Fruit fly (Drosophila melanogaster) whole organism, embryonic: ENCODE data around the gene CG6847.

Experiments used
- Asciz ChIP-seq: fragments of 200-800 bp; sonication (Bioruptor generic); optimal IDR thresholded peaks from 2 replicates; lab custom pipeline; 2017; ENCODE audit warnings: missing biosample characterization, mild to moderate bottlenecking, missing genetic modification characterization, missing genetic modification reagents
- Atf3 ChIP-seq: fragments of 200-800 bp; sonication (Bioruptor generic); optimal IDR thresholded peaks from 3 replicates; lab custom pipeline; 2016; ENCODE audit warnings: missing biosample characterization, missing genetic modification characterization
- Bgb ChIP-seq: fragments of 200-800 bp; sonication (Bioruptor generic); IDR thresholded peaks from 2 replicates; pipeline ENCODE4 v1.3.6; 2022; ENCODE audit warnings: missing biosample characterization, missing genetic modification characterization; ENCODE audit not compliant: partially characterized antibody
- Blimp-1 ChIP-seq: fragments of 200-800 bp; sonication (Bioruptor generic); optimal IDR thresholded peaks from 3 replicates; lab custom pipeline; 2018; ENCODE audit warnings: missing biosample characterization, missing genetic modification characterization, mild to moderate bottlenecking, moderate library complexity, missing genetic modification reagents
- CG11504 ChIP-seq: fragments of 200-800 bp; sonication (Bioruptor generic); optimal IDR thresholded peaks from 3 replicates; lab custom pipeline; 2019; ENCODE audit warnings: missing biosample characterization, mild to moderate bottlenecking, missing genetic modification characterization, moderate library complexity
- CG12071 ChIP-seq: fragments of 200-800 bp; sonication (Bioruptor generic); optimal IDR thresholded peaks from 3 replicates; lab custom pipeline; 2018; ENCODE audit warnings: missing biosample characterization, mild to moderate bottlenecking, missing genetic modification characterization
- CG12769 ChIP-seq: fragments of 200-800 bp; sonication (Bioruptor generic); optimal IDR thresholded peaks from 2 replicates; lab custom pipeline; 2019; ENCODE audit warnings: missing biosample characterization, mild to moderate bottlenecking, missing genetic modification characterization, moderate library complexity
- CG14441 ChIP-seq: fragments of 200-800 bp; sonication (Bioruptor generic); IDR thresholded peaks from 2 replicates; pipeline ENCODE4 v1.3.6; 2022; ENCODE audit warnings: missing biosample characterization, missing genetic modification characterization
- CG15269 ChIP-seq: fragments of 200-800 bp; sonication (Bioruptor generic); optimal IDR thresholded peaks from 2 replicates; lab custom pipeline; 2018; ENCODE audit warnings: missing biosample characterization, mild to moderate bottlenecking, missing genetic modification characterization, moderate library complexity
- CG15601 ChIP-seq: fragments of 200-800 bp; sonication (Bioruptor generic); optimal IDR thresholded peaks from 3 replicates; lab custom pipeline; 2019; ENCODE audit warnings: missing biosample characterization, mild to moderate bottlenecking, missing genetic modification characterization, moderate library complexity
- CG16813 ChIP-seq: fragments of 200-800 bp; sonication (Bioruptor generic); IDR thresholded peaks from 3 replicates; pipeline ENCODE4 v1.3.6; 2022; ENCODE audit warnings: missing biosample characterization, missing genetic modification characterization; ENCODE audit not compliant: partially characterized antibody
- CG2116 ChIP-seq: fragments of 200-800 bp; sonication (Bioruptor generic); optimal IDR thresholded peaks from 3 replicates; lab custom pipeline; 2018; ENCODE audit warnings: missing biosample characterization, mild to moderate bottlenecking, missing genetic modification characterization
- CG2129 ChIP-seq: fragments of 200-800 bp; sonication (Bioruptor generic); IDR thresholded peaks from 2 replicates; pipeline ENCODE4 v1.3.6; 2022; ENCODE audit warnings: missing biosample characterization, missing genetic modification characterization; ENCODE audit not compliant: partially characterized antibody
- CG31441 ChIP-seq: fragments of 200-800 bp; sonication (Bioruptor generic); IDR thresholded peaks from 2 replicates; pipeline ENCODE4 v1.3.6; 2022; ENCODE audit warnings: missing biosample characterization, missing genetic modification characterization
- CG3726 ChIP-seq: fragments of 200-800 bp; sonication (Bioruptor generic); IDR thresholded peaks from 3 replicates; pipeline ENCODE4, ENCODE4 v1.3.6; 2022; ENCODE audit warnings: missing biosample characterization, missing genetic modification characterization
- CG42726 ChIP-seq: fragments of 200-800 bp; sonication (Bioruptor generic); IDR thresholded peaks from 2 replicates; pipeline ENCODE4 v1.3.6; 2022; ENCODE audit warnings: missing biosample characterization, missing genetic modification characterization; ENCODE audit not compliant: partially characterized antibody
- CG43689 ChIP-seq: fragments of 200-800 bp; sonication (Bioruptor generic); IDR thresholded peaks from 2 replicates; pipeline ENCODE4 v1.3.6; 2022; ENCODE audit warnings: missing biosample characterization, missing genetic modification characterization
- CG5180 ChIP-seq: fragments of 200-800 bp; sonication (Bioruptor generic); optimal IDR thresholded peaks from 3 replicates; lab custom pipeline; 2017; ENCODE audit warnings: missing biosample characterization, missing genetic modification characterization, mild to moderate bottlenecking, moderate library complexity, missing genetic modification reagents
- CG6791 ChIP-seq: fragments of 200-800 bp; sonication (Bioruptor generic); IDR thresholded peaks from 3 replicates; pipeline ENCODE4 v1.3.6; 2022; ENCODE audit warnings: missing biosample characterization, missing genetic modification characterization; ENCODE audit not compliant: partially characterized antibody
- CG7556 ChIP-seq: fragments of 200-800 bp; sonication (Bioruptor generic); optimal IDR thresholded peaks from 2 replicates; lab custom pipeline; 2017; ENCODE audit warnings: missing biosample characterization, mild to moderate bottlenecking, missing genetic modification characterization
- CG7786 ChIP-seq: fragments of 200-800 bp; sonication (Bioruptor generic); optimal IDR thresholded peaks from 2 replicates; lab custom pipeline; 2016; ENCODE audit warnings: missing biosample characterization, missing genetic modification characterization
- CG9932 ChIP-seq: fragments of 200-800 bp; sonication (Bioruptor generic); IDR thresholded peaks from 2 replicates; pipeline ENCODE4 v1.3.6; 2022; ENCODE audit warnings: missing biosample characterization, missing genetic modification characterization
- CoRest ChIP-seq: fragments of 200-800 bp; sonication (Bioruptor generic); optimal IDR thresholded peaks from 3 replicates; lab custom pipeline; 2018; ENCODE audit warnings: missing biosample characterization, mild to moderate bottlenecking, missing genetic modification characterization, moderate library complexity
- Drgx ChIP-seq: fragments of 200-800 bp; sonication (Bioruptor generic); IDR thresholded peaks from 2 replicates; pipeline ENCODE4 v1.3.6; 2022; ENCODE audit warnings: missing biosample characterization, missing genetic modification characterization
- Ets65A ChIP-seq: fragments of 200-800 bp; sonication (Bioruptor generic); peaks from one replicate; lab custom pipeline; 2016; ENCODE audit warnings: missing biosample characterization, missing genetic modification characterization
- H2.0 ChIP-seq: fragments of 200-800 bp; sonication (Bioruptor generic); IDR thresholded peaks from 2 replicates; pipeline ENCODE4 v1.3.6; 2022; ENCODE audit warnings: missing biosample characterization, missing genetic modification characterization
- Lim3 ChIP-seq: fragments of 200-800 bp; sonication (Bioruptor generic); IDR thresholded peaks from 2 replicates; pipeline ENCODE4 v1.3.6; 2022; ENCODE audit warnings: missing biosample characterization, missing genetic modification characterization
- MTF-1 ChIP-seq: fragments of 200-800 bp; sonication (Bioruptor generic); optimal IDR thresholded peaks from 2 replicates; lab custom pipeline; 2018; ENCODE audit warnings: missing biosample characterization, mild to moderate bottlenecking, missing genetic modification characterization, borderline replicate concordance
- Med ChIP-seq: fragments of 200-800 bp; sonication (Bioruptor generic); peaks from one replicate; lab custom pipeline; 2016; ENCODE audit warnings: missing biosample characterization, missing genetic modification characterization, mild to moderate bottlenecking, inconsistent platforms, moderate library complexity
- Xbp1 ChIP-seq: fragments of 200-800 bp; sonication (Bioruptor generic); optimal IDR thresholded peaks from 3 replicates; lab custom pipeline; 2016; ENCODE audit warnings: missing biosample characterization, mild to moderate bottlenecking, missing genetic modification characterization
- ab ChIP-seq: fragments of 200-800 bp; sonication (Bioruptor generic); optimal IDR thresholded peaks from 2 replicates; lab custom pipeline; 2016; ENCODE audit warnings: missing biosample characterization, missing genetic modification characterization
- chinmo ChIP-seq: fragments of 200-800 bp; sonication (Bioruptor generic); IDR thresholded peaks from 4 replicates; pipeline ENCODE4 v1.3.6; 2022; ENCODE audit warnings: missing biosample characterization, missing genetic modification characterization; ENCODE audit not compliant: partially characterized antibody
- danr ChIP-seq: fragments of 200-800 bp; sonication (Bioruptor generic); IDR thresholded peaks from 2 replicates; pipeline ENCODE4 v1.3.6; 2022; ENCODE audit warnings: missing biosample characterization, missing genetic modification characterization
- esg ChIP-seq: fragments of 200-800 bp; sonication (Bioruptor generic); conservative IDR thresholded peaks from 2 replicates; pipeline ENCODE4 v1.3.6; 2022; ENCODE audit warnings: missing biosample characterization, missing genetic modification characterization
- eve ChIP-seq, 2 experiments: fragments of >200 bp; optimal IDR thresholded peaks; 2 replicates each; lab custom pipeline; 2017; ENCODE audit warnings: missing biosample characterization in 2 of 2, missing genetic modification characterization in 2 of 2
- gcm ChIP-seq: fragments of 200-800 bp; sonication (Bioruptor generic); optimal IDR thresholded peaks from 2 replicates; lab custom pipeline; 2019; ENCODE audit warnings: missing biosample characterization, mild to moderate bottlenecking, missing genetic modification characterization, moderate library complexity
- gem ChIP-seq: fragments of 200-800 bp; sonication (Bioruptor generic); optimal IDR thresholded peaks from 2 replicates; lab custom pipeline; 2019; ENCODE audit warnings: missing biosample characterization, mild to moderate bottlenecking, missing genetic modification characterization, moderate library complexity
- grn ChIP-seq: fragments of 200-800 bp; sonication (Bioruptor generic); optimal IDR thresholded peaks from 3 replicates; lab custom pipeline; 2017; ENCODE audit warnings: missing biosample characterization, missing genetic modification characterization
- gsb-n ChIP-seq: fragments of 200-800 bp; sonication (Bioruptor generic); optimal IDR thresholded peaks from 3 replicates; lab custom pipeline; 2018; ENCODE audit warnings: missing biosample characterization, mild to moderate bottlenecking, missing genetic modification characterization
- kni ChIP-seq: fragments of 200-800 bp; sonication (Bioruptor generic); optimal IDR thresholded peaks from 3 replicates; lab custom pipeline; 2017; ENCODE audit warnings: mild to moderate bottlenecking, missing biosample characterization, missing genetic modification reagents, missing genetic modification characterization
- prd ChIP-seq, 3 experiments: fragments of >200 bp in 2 of 3; fragments of 200-800 bp in 1 of 3; sonication (Bioruptor generic) in 1 of 3; optimal IDR thresholded peaks in 2 of 3; IDR thresholded peaks in 1 of 3; 2 replicates in 2 of 3; 3 replicates in 1 of 3; pipeline versions ENCODE4 v1.3.6 to Lab custom; 2017 to 2022; ENCODE audit warnings: missing biosample characterization in 1 of 3, missing genetic modification characterization in 1 of 3
- sens ChIP-seq: fragments of 200-800 bp; sonication (Bioruptor generic); peaks from one replicate; lab custom pipeline; 2016; ENCODE audit warnings: missing biosample characterization, missing genetic modification characterization
- tin ChIP-seq: fragments of 200-800 bp; sonication (Bioruptor generic); optimal IDR thresholded peaks from 3 replicates; lab custom pipeline; 2016; ENCODE audit warnings: missing biosample characterization, missing genetic modification characterization
- tll ChIP-seq, 2 experiments: fragments of 200-800 bp in 1 of 2; fragments of >200 bp in 1 of 2; sonication (Bioruptor generic) in 1 of 2; optimal IDR thresholded peaks; 2 replicates each; lab custom pipeline; 2017 to 2019; ENCODE audit warnings: missing biosample characterization in 2 of 2, missing genetic modification characterization in 2 of 2, mild to moderate bottlenecking in 1 of 2, moderate library complexity in 1 of 2
- trem ChIP-seq: fragments of 200-800 bp; optimal IDR thresholded peaks from 3 replicates; lab custom pipeline; 2019; ENCODE audit warnings: missing biosample characterization, mild to moderate bottlenecking, missing genetic modification characterization, moderate library complexity
- tup ChIP-seq: fragments of 200-800 bp; sonication (Bioruptor generic); optimal IDR thresholded peaks from 2 replicates; lab custom pipeline; 2016; ENCODE audit warnings: missing biosample characterization, mild to moderate bottlenecking, missing genetic modification characterization, moderate library complexity
- wdn ChIP-seq: fragments of 200-800 bp; sonication (Bioruptor generic); IDR thresholded peaks from 2 replicates; pipeline ENCODE4 v1.3.6; 2022; ENCODE audit warnings: missing biosample characterization, missing genetic modification characterization
- wor ChIP-seq: fragments of 200-800 bp; sonication (Bioruptor generic); IDR thresholded peaks from 2 replicates; pipeline ENCODE4 v1.3.6; 2022; ENCODE audit warnings: missing biosample characterization, missing genetic modification characterization

Gene CG6847

dm6 chrX:17914508-17914907 is 3.2 kb downstream of the CG6847 start (continued):
- TF ChIP-seq Blimp-1 (peak; percentile 33), Ets65A (GFP tag; lab: Kevin White, UChicago) (peak; percentile 2), CG16813 (GFP tag; lab: Robert Waterston, UW) (no peak), CG31441 (GFP tag; lab: Robert Waterston, UW) (0 out of 2 replicates have a peak, but pooled peaks have one; percentile 22), Atf3 (no peak), chinmo (GFP tag; lab: Robert Waterston, UW) (no peak), H2.0 (no peak), CoRest (tag; lab: Kevin White, UChicago) (peak; percentile 7), tin (GFP tag; lab: Kevin White, UChicago) (no peak), CG15269 (tag; lab: Kevin White, UChicago) (peak; percentile 22), Drgx (GFP tag; lab: Robert Waterston, UW) (peak; percentile 52; the same call in 1 of the 2 replicates), sens (GFP tag; lab: Kevin White, UChicago) (peak; percentile 27), esg (GFP tag; lab: Robert Waterston, UW) (0 out of 2 replicates have a peak, but pooled peaks have one; percentile 7), Med (peak; percentile 5)

dm6 chrX:17915929-17916328 is 4.7 kb downstream of the CG6847 start:
- TF ChIP-seq CG7556 (GFP tag; lab: Kevin White, UChicago) (no peak), CG3726 (no peak), gcm (no peak), wor (GFP tag; lab: Robert Waterston, UW) (no peak), CG9932 (no peak), sens (GFP tag; lab: Kevin White, UChicago) (no peak), Drgx (GFP tag; lab: Robert Waterston, UW) (peak; percentile 50), danr (GFP tag; lab: Robert Waterston, UW) (no peak), CG7786 (GFP tag; lab: Kevin White, UChicago) (no peak), CG43689 (GFP tag; lab: Robert Waterston, UW) (no peak), CG12071 (GFP tag; lab: Kevin White, UChicago) (no peak), tll (GFP tag; optimal IDR thresholded peaks at IDR 0.05; lab: Kevin White, UChicago) (no peak), Xbp1 (no peak), eve (GFP tag; optimal IDR thresholded peaks at IDR 0.05; lab: Kevin White, UChicago) (no peak), Asciz (GFP tag; lab: Kevin White, UChicago) (no peak), CG2129 (GFP tag; lab: Robert Waterston, UW) (no peak), CG42726 (GFP tag; lab: Robert Waterston, UW) (no peak), grn (GFP tag; lab: Kevin White, UChicago) (no peak), Lim3 (GFP tag; lab: Robert Waterston, UW) (no peak), Med (peak; percentile 4), tup (GFP tag; lab: Kevin White, UChicago) (no peak), ab (no peak), trem (tag; lab: Kevin White, UChicago) (no peak), gsb-n (tag; lab: Kevin White, UChicago) (no peak), CG15601 (no peak), gem (tag; lab: Kevin White, UChicago) (peak; percentile 7), kni (GFP tag; lab: Kevin White, UChicago) (no peak), CG6791 (GFP tag; lab: Robert Waterston, UW) (no peak), CG12769 (no peak), prd (optimal IDR thresholded peaks at IDR 0.05; lab: Kevin White, UChicago) (no peak), prd (GFP tag; IDR thresholded peaks at IDR 0.05; lab: Robert Waterston, UW) (peak; percentile 46; the same call in 2 of the 3 replicates), wdn (GFP tag; lab: Robert Waterston, UW) (no peak), Bgb (GFP tag; lab: Robert Waterston, UW) (no peak), CG2116 (GFP tag; lab: Kevin White, UChicago) (no peak), CG5180 (GFP tag; lab: Kevin White, UChicago) (no peak), CG14441 (GFP tag; lab: Robert Waterston, UW) (no peak), CG11504 (tag; lab: Kevin White, UChicago) (peak; percentile 6), MTF-1 (no peak)
